Worm (Caenorhabditis elegans): Measurements from ENCODE around the gene W09D10.5.

W09D10.5 gene

ce11 chrIII:10740518-10740917, 29.2 kb upstream of the W09D10.5 start, which contains the start of gene K01G5.8 (continued):
- TF ChIP-seq efl-1 (GFP tag; optimal IDR thresholded peaks at IDR 0.05) (peak; percentile 20), tlf-1 (GFP tag; optimal IDR thresholded peaks at IDR 0.05) (peak; percentile 46), egl-44 (GFP tag; IDR thresholded peaks at IDR 0.05) (no peak), ama-1 (optimal IDR thresholded peaks at IDR 0.05) (peak; percentile 60), ama-1 (GFP tag; optimal IDR thresholded peaks at IDR 0.05) (peak in 1 of 2 experiments; percentile 10), ceh-100 (GFP tag; IDR thresholded peaks at IDR 0.05) (0 out of 2 replicates have a peak, but pooled peaks have one; percentile 11), snpc-1.3 (tag; optimal IDR thresholded peaks at IDR 0.05; ENCODE audit: insufficient read depth) (peak; percentile 54), nfyb-1 (GFP tag; IDR thresholded peaks at IDR 0.05) (0 out of 2 replicates have a peak, but pooled peaks have one; percentile 12), ekl-4 (GFP tag; IDR thresholded peaks at IDR 0.05) (0 out of 2 replicates have a peak, but pooled peaks have one; percentile 38), sea-2 (GFP tag; IDR thresholded peaks at IDR 0.05) (no peak), Y67H2A.10 (GFP tag; conservative IDR thresholded peaks at IDR 0.05) (0 out of 2 replicates have a peak, but pooled peaks have one; percentile 30), madf-6 (GFP tag; IDR thresholded peaks at IDR 0.05) (peak; percentile 67), nhr-27 (tag; optimal IDR thresholded peaks at IDR 0.05) (peak; percentile 14), F33H1.4 (GFP tag; IDR thresholded peaks at IDR 0.05) (peak; percentile 28; the same call in 1 of the 2 replicates), lin-54 (GFP tag; optimal IDR thresholded peaks at IDR 0.05) (peak; percentile 39), madf-10 (tag; optimal IDR thresholded peaks at IDR 0.05) (no peak), B0336.3 (GFP tag; IDR thresholded peaks at IDR 0.05) (peak; percentile 26; the same call in 1 of the 2 replicates), hsf-1 (GFP tag; IDR thresholded peaks at IDR 0.05) (peak; percentile 66)

ce11 chrIII:10739902-10740301, 28.6 kb upstream of the W09D10.5 start:
- TF ChIP-seq madf-10 (tag; optimal IDR thresholded peaks at IDR 0.05) = peak; percentile 30
- TF ChIP-seq rcor-1 (GFP tag; IDR thresholded peaks at IDR 0.05) = 0 out of 2 replicates have a peak, but pooled peaks have one; percentile 5
- TF ChIP-seq bed-1 (GFP tag; IDR thresholded peaks at IDR 0.05) = no peak
- no peak for TF ChIP-seq ceh-79 (tag; optimal IDR thresholded peaks at IDR 0.05)
- peak; percentile 55 for TF ChIP-seq pbrm-1 (GFP tag; IDR thresholded peaks at IDR 0.05)
- no peak for TF ChIP-seq B0019.2 (GFP tag; conservative IDR thresholded peaks at IDR 0.05)
- no peak for TF ChIP-seq mel-28 (tag; optimal IDR thresholded peaks at IDR 0.05; ENCODE audit: borderline replicate concordance)
- TF ChIP-seq lin-35 (GFP tag; optimal IDR thresholded peaks at IDR 0.05) = peak in 1 of 3 experiments; percentile 34
- TF ChIP-seq unc-62 (GFP tag; optimal IDR thresholded peaks at IDR 0.05) = no peak
- TF ChIP-seq dpff-1 (tag; optimal IDR thresholded peaks at IDR 0.05) = no peak
- TF ChIP-seq hlh-12 (tag; optimal IDR thresholded peaks at IDR 0.05) = no peak
- no peak for TF ChIP-seq T26A5.8 (tag; optimal IDR thresholded peaks at IDR 0.05)
- TF ChIP-seq Y95B8A.8 (GFP tag; IDR thresholded peaks at IDR 0.05) = no peak
- peak; percentile 65 to 80 for TF ChIP-seq let-607 (tag; optimal IDR thresholded peaks at IDR 0.05)
- no peak for TF ChIP-seq fkh-3 (tag; optimal IDR thresholded peaks at IDR 0.05)
- TF ChIP-seq Y53F4B.3 (GFP tag; IDR thresholded peaks at IDR 0.05) = no peak
- no peak for TF ChIP-seq F23B12.7 (tag; optimal IDR thresholded peaks at IDR 0.05; ENCODE audit: insufficient read depth)
- TF ChIP-seq nfya-2 (GFP tag; IDR thresholded peaks at IDR 0.05) = no peak
- TF ChIP-seq ceh-58 (GFP tag; IDR thresholded peaks at IDR 0.05) = no peak
- peak; percentile 45 for TF ChIP-seq nhr-80 (tag; optimal IDR thresholded peaks at IDR 0.05)
- peak; percentile 37 for TF ChIP-seq lin-40 (tag; optimal IDR thresholded peaks at IDR 0.05)
- TF ChIP-seq aptf-3 (GFP tag; IDR thresholded peaks at IDR 0.05) = no peak
- TF ChIP-seq chd-7 (tag; optimal IDR thresholded peaks at IDR 0.05) = peak; percentile 27
- no peak for TF ChIP-seq attf-6 (GFP tag; IDR thresholded peaks at IDR 0.05)
- TF ChIP-seq T07F8.4 (tag; optimal IDR thresholded peaks at IDR 0.05) = no peak
- TF ChIP-seq ccch-3 (GFP tag; optimal IDR thresholded peaks at IDR 0.05) = no peak
- no peak for TF ChIP-seq lsy-27 (tag; optimal IDR thresholded peaks at IDR 0.05; ENCODE audit: borderline replicate concordance, insufficient read depth)
- no peak for TF ChIP-seq rpc-1 (optimal IDR thresholded peaks at IDR 0.05)
- TF ChIP-seq rpc-1 (tag; optimal IDR thresholded peaks at IDR 0.05) = no peak
- no peak for TF ChIP-seq F37B4.10 (GFP tag; IDR thresholded peaks at IDR 0.05)
- TF ChIP-seq aptf-2 (GFP tag; conservative IDR thresholded peaks at IDR 0.05) = no peak
- TF ChIP-seq hsf-1 (GFP tag; IDR thresholded peaks at IDR 0.05) = no peak; the same call in 1 of the 2 replicates
- TF ChIP-seq die-1 (tag; optimal IDR thresholded peaks at IDR 0.05) = no peak

Measured in whole organism, young adult.